Worm (Caenorhabditis elegans) whole organism, L1 larva: Measurements from ENCODE around the gene gldi-11.
A peak's percentile ranks its signal among the peaks of the same experiment; 100 is the strongest.

ENCODE experiments used
- C04F5.9 ChIP-seq: sonication (generic microtip); optimal IDR thresholded peaks from 2 replicates; lab custom pipeline; 2016; ENCODE audit warnings: missing genetic modification characterization, missing compliant biosample characterization
- C34B4.2 ChIP-seq: sonication (generic microtip); optimal IDR thresholded peaks from 2 replicates; lab custom pipeline; 2017; ENCODE audit warnings: mild to moderate bottlenecking, missing genetic modification characterization, missing compliant biosample characterization
- F16B12.6 ChIP-seq: fragments of 150-350 bp; optimal IDR thresholded peaks from 2 replicates; lab custom pipeline; 2014; ENCODE audit warnings: missing biosample characterization, missing genetic modification characterization
- Y116A8C.19 ChIP-seq: sonication (generic microtip); optimal IDR thresholded peaks from 2 replicates; lab custom pipeline; 2016; ENCODE audit warnings: missing compliant biosample characterization, missing genetic modification characterization, borderline replicate concordance
- aha-1 ChIP-seq: fragments of 150-350 bp; optimal IDR thresholded peaks from 2 replicates; lab custom pipeline; 2014; ENCODE audit warnings: missing biosample characterization, missing genetic modification characterization
- alr-1 ChIP-seq: fragments of 200-800 bp; sonication (Bioruptor generic); optimal IDR thresholded peaks from 2 replicates; lab custom pipeline; 2018; ENCODE audit warnings: borderline replicate concordance, mild to moderate bottlenecking, missing genetic modification characterization, missing compliant biosample characterization
- aly-2 ChIP-seq: fragments of 150-350 bp; optimal IDR thresholded peaks from 2 replicates; lab custom pipeline; 2014; ENCODE audit warnings: missing biosample characterization, missing genetic modification characterization
- ceh-63 ChIP-seq: fragments of 200-800 bp; sonication (Bioruptor generic); optimal IDR thresholded peaks from 2 replicates; lab custom pipeline; 2018; ENCODE audit warnings: mild to moderate bottlenecking, missing genetic modification characterization, missing compliant biosample characterization
- ceh-82 ChIP-seq, 3 experiments: fragments of 150-350 bp in 1 of 3; sonication (generic microtip) in 2 of 3; optimal IDR thresholded peaks; 2 replicates each; lab custom pipeline; 2014 to 2017; ENCODE audit warnings: missing biosample characterization in 3 of 3, missing genetic modification characterization in 3 of 3
- ceh-88 ChIP-seq: fragments of 200-800 bp; sonication (Bioruptor generic); IDR thresholded peaks from 2 replicates; pipeline ENCODE4 v1.3.6; 2022; ENCODE audit warnings: missing genetic modification characterization, missing compliant biosample characterization
- ceh-90 ChIP-seq: sonication (generic microtip); optimal IDR thresholded peaks from 2 replicates; lab custom pipeline; 2016; ENCODE audit warnings: missing genetic modification characterization, missing compliant biosample characterization
- ces-1 ChIP-seq: fragments of 150-350 bp; optimal IDR thresholded peaks from 2 replicates; lab custom pipeline; 2014; ENCODE audit warnings: missing biosample characterization, missing genetic modification reagents, missing genetic modification characterization
- dpl-1 ChIP-seq, 3 experiments: fragments of 150-350 bp in 2 of 3; sonication (generic microtip) in 1 of 3; optimal IDR thresholded peaks; 2 replicates each; lab custom pipeline; 2014 to 2017; ENCODE audit warnings: missing biosample characterization in 3 of 3, missing genetic modification characterization in 3 of 3, missing genetic modification reagents in 3 of 3
- efl-1 ChIP-seq, 4 experiments: fragments of 150-350 bp; optimal IDR thresholded peaks in 3 of 4; peaks in 1 of 4; 1 replicate in 1 of 4; 2 replicates in 3 of 4; lab custom pipeline; 2014; ENCODE audit warnings: missing biosample characterization in 2 of 4, missing genetic modification characterization in 2 of 4, missing genetic modification reagents in 2 of 4
- efl-3 ChIP-seq: fragments of 200-800 bp; sonication (Bioruptor generic); optimal IDR thresholded peaks from 2 replicates; lab custom pipeline; 2018; ENCODE audit warnings: mild to moderate bottlenecking, missing genetic modification characterization, missing compliant biosample characterization
- elt-2 ChIP-seq: sonication (generic microtip); optimal IDR thresholded peaks from 2 replicates; lab custom pipeline; 2016; ENCODE audit warnings: missing genetic modification characterization, mild to moderate bottlenecking, inconsistent platforms, missing compliant biosample characterization, missing genetic modification reagents
- elt-3 ChIP-seq, 6 experiments: fragments of 150-350 bp in 1 of 6; sonication (generic microtip); optimal IDR thresholded peaks; 2 replicates each; lab custom pipeline; 2017 to 2018; ENCODE audit warnings: missing biosample characterization in 6 of 6, missing genetic modification characterization in 6 of 6, inconsistent platforms in 1 of 6
- ets-5 ChIP-seq: fragments of 200-800 bp; sonication (Bioruptor generic); IDR thresholded peaks from 2 replicates; pipeline ENCODE4 v1.3.6; 2022; ENCODE audit warnings: missing genetic modification characterization, missing compliant biosample characterization
- fkh-10 ChIP-seq: sonication (generic microtip); optimal IDR thresholded peaks from 2 replicates; lab custom pipeline; 2017; ENCODE audit warnings: missing biosample characterization, missing genetic modification reagents, missing genetic modification characterization
- fkh-8 ChIP-seq: sonication (generic microtip); optimal IDR thresholded peaks from 2 replicates; lab custom pipeline; 2016; ENCODE audit warnings: mild to moderate bottlenecking, missing genetic modification characterization, missing compliant biosample characterization
- fos-1 ChIP-seq: fragments of 150-350 bp; optimal IDR thresholded peaks from 2 replicates; lab custom pipeline; 2014; ENCODE audit warnings: missing biosample characterization, missing genetic modification characterization
- grh-1 ChIP-seq: fragments of 200-800 bp; sonication (Bioruptor generic); IDR thresholded peaks from 2 replicates; pipeline ENCODE4 v1.3.6; 2022; ENCODE audit warnings: missing genetic modification reagents, missing genetic modification characterization, missing compliant biosample characterization
- irx-1 ChIP-seq: sonication (generic microtip); optimal IDR thresholded peaks from 2 replicates; lab custom pipeline; 2016; ENCODE audit warnings: missing genetic modification characterization, missing compliant biosample characterization
- isw-1 ChIP-seq: fragments of 200-800 bp; sonication (Bioruptor generic); IDR thresholded peaks from 2 replicates; pipeline ENCODE4 v1.3.6; 2022; ENCODE audit warnings: missing genetic modification characterization, missing compliant biosample characterization
- lin-13 ChIP-seq: fragments of 150-350 bp; optimal IDR thresholded peaks from 2 replicates; lab custom pipeline; 2014; ENCODE audit warnings: missing biosample characterization, missing genetic modification reagents, missing genetic modification characterization
- lir-3 ChIP-seq: sonication (generic microtip); optimal IDR thresholded peaks from 2 replicates; lab custom pipeline; 2016; ENCODE audit warnings: mild to moderate bottlenecking, missing genetic modification characterization, moderate library complexity, missing compliant biosample characterization; ENCODE audit not compliant: poor library complexity
- lsy-2 ChIP-seq, 2 experiments: fragments of 150-350 bp; optimal IDR thresholded peaks; 2 replicates each; lab custom pipeline; 2014; ENCODE audit warnings: missing biosample characterization in 2 of 2, missing genetic modification characterization in 2 of 2
- mdl-1 ChIP-seq, 2 experiments: fragments of 150-350 bp; optimal IDR thresholded peaks; 2 replicates each; lab custom pipeline; 2014 to 2017; ENCODE audit warnings: missing biosample characterization in 2 of 2, missing genetic modification characterization in 2 of 2, inconsistent platforms in 1 of 2
- mef-2 ChIP-seq: fragments of 150-350 bp; optimal IDR thresholded peaks from 2 replicates; lab custom pipeline; 2014; ENCODE audit warnings: missing biosample characterization, missing genetic modification characterization
- mep-1 ChIP-seq: fragments of 150-350 bp; optimal IDR thresholded peaks from 2 replicates; lab custom pipeline; 2014; ENCODE audit warnings: missing biosample characterization, missing genetic modification characterization
- nhr-11 ChIP-seq: fragments of 150-350 bp; optimal IDR thresholded peaks from 2 replicates; lab custom pipeline; 2014; ENCODE audit warnings: missing biosample characterization, missing genetic modification characterization
- nhr-19 ChIP-seq: fragments of 200-800 bp; sonication (Bioruptor generic); conservative IDR thresholded peaks from 2 replicates; pipeline ENCODE4 v1.3.6; 2022; ENCODE audit warnings: missing genetic modification characterization, missing compliant biosample characterization
- nhr-20 ChIP-seq: sonication (generic microtip); optimal IDR thresholded peaks from 2 replicates; lab custom pipeline; 2016; ENCODE audit warnings: mild to moderate bottlenecking, missing genetic modification characterization, missing compliant biosample characterization
- nhr-237 ChIP-seq: fragments of 150-350 bp; optimal IDR thresholded peaks from 2 replicates; lab custom pipeline; 2014; ENCODE audit warnings: missing biosample characterization, missing genetic modification characterization
- nhr-28 ChIP-seq: fragments of 150-350 bp; optimal IDR thresholded peaks from 2 replicates; lab custom pipeline; 2014; ENCODE audit warnings: missing biosample characterization, missing genetic modification characterization
- nhr-71 ChIP-seq: sonication (generic microtip); optimal IDR thresholded peaks from 2 replicates; lab custom pipeline; 2016; ENCODE audit warnings: mild to moderate bottlenecking, missing genetic modification characterization, moderate library complexity, missing compliant biosample characterization
- nhr-76 ChIP-seq: sonication (generic microtip); optimal IDR thresholded peaks from 2 replicates; lab custom pipeline; 2017; ENCODE audit warnings: missing biosample characterization, missing genetic modification characterization
- nhr-77 ChIP-seq: fragments of 150-350 bp; optimal IDR thresholded peaks from 2 replicates; lab custom pipeline; 2014; ENCODE audit warnings: missing biosample characterization, missing genetic modification characterization
- nhr-90 ChIP-seq: sonication (generic microtip); optimal IDR thresholded peaks from 2 replicates; lab custom pipeline; 2016; ENCODE audit warnings: mild to moderate bottlenecking, missing genetic modification characterization, missing compliant biosample characterization; ENCODE audit not compliant: poor library complexity
- pag-3 ChIP-seq: sonication (generic microtip); optimal IDR thresholded peaks from 2 replicates; lab custom pipeline; 2017; ENCODE audit warnings: missing genetic modification characterization, mild to moderate bottlenecking, missing compliant biosample characterization, antibody characterized with exemption, borderline replicate concordance; ENCODE audit not compliant: insufficient read depth
- pax-3 ChIP-seq: fragments of 200-800 bp; sonication (Bioruptor generic); optimal IDR thresholded peaks from 2 replicates; lab custom pipeline; 2018; ENCODE audit warnings: mild to moderate bottlenecking, missing genetic modification characterization, moderate library complexity, missing compliant biosample characterization
- pqm-1 ChIP-seq: sonication (generic microtip); optimal IDR thresholded peaks from 3 replicates; lab custom pipeline; 2017; ENCODE audit warnings: missing biosample characterization, missing genetic modification characterization
- rnt-1 ChIP-seq: sonication (generic microtip); optimal IDR thresholded peaks from 2 replicates; lab custom pipeline; 2016; ENCODE audit warnings: mild to moderate bottlenecking, missing genetic modification characterization, moderate library complexity, missing compliant biosample characterization
- snpc-4 ChIP-seq: fragments of 150-350 bp; optimal IDR thresholded peaks from 2 replicates; lab custom pipeline; 2014; ENCODE audit warnings: missing biosample characterization, missing genetic modification characterization
- sox-4 ChIP-seq: sonication (generic microtip); optimal IDR thresholded peaks from 2 replicates; lab custom pipeline; 2016; ENCODE audit warnings: missing genetic modification characterization, missing compliant biosample characterization
- tbx-2 ChIP-seq: sonication (generic microtip); optimal IDR thresholded peaks from 2 replicates; lab custom pipeline; 2016; ENCODE audit warnings: missing genetic modification characterization, missing compliant biosample characterization
- tlp-1 ChIP-seq: fragments of 150-350 bp; optimal IDR thresholded peaks from 2 replicates; lab custom pipeline; 2014; ENCODE audit warnings: missing biosample characterization, missing genetic modification characterization
- unc-130 ChIP-seq: fragments of 150-350 bp; optimal IDR thresholded peaks from 2 replicates; lab custom pipeline; 2017; ENCODE audit warnings: missing biosample characterization, missing genetic modification characterization, inconsistent platforms
- unc-86 ChIP-seq: sonication (generic microtip); optimal IDR thresholded peaks from 2 replicates; lab custom pipeline; 2016; ENCODE audit warnings: missing genetic modification characterization, missing compliant biosample characterization
- unc-98 ChIP-seq: fragments of 200-800 bp; sonication (Bioruptor generic); IDR thresholded peaks from 2 replicates; pipeline ENCODE4 v1.3.6; 2022; ENCODE audit warnings: missing genetic modification characterization, missing compliant biosample characterization
- xbp-1 ChIP-seq: sonication (generic microtip); optimal IDR thresholded peaks from 2 replicates; lab custom pipeline; 2016; ENCODE audit warnings: missing genetic modification characterization, missing compliant biosample characterization
- ztf-11 ChIP-seq, 2 experiments: sonication (generic microtip); optimal IDR thresholded peaks; 2 replicates each; lab custom pipeline; 2016 to 2017; ENCODE audit warnings: missing genetic modification characterization in 2 of 2, missing biosample characterization in 1 of 2, missing compliant biosample characterization in 1 of 2
- ztf-4 ChIP-seq: fragments of 150-350 bp; optimal IDR thresholded peaks from 2 replicates; lab custom pipeline; 2014; ENCODE audit warnings: missing biosample characterization, missing genetic modification characterization

Gene gldi-11

ce11 chrII:4945695-4946094 lies at the start of gene gldi-11, which contains the start of gene ZK546.2:
Gene gldi-11 (minus strand): TSS chrII:4945789.
Gene ZK546.2 (plus strand): TSS chrII:4946027.
- TF ChIP-seq nhr-71 (tag; lab: Kevin White, UChicago) (no peak), mdl-1 (tag; optimal IDR thresholded peaks at IDR 0.05; lab: Kevin White, UChicago) (no peak), pax-3 (no peak), xbp-1 (tag; lab: Kevin White, UChicago) (no peak), ceh-63 (GFP tag; lab: Kevin White, UChicago) (no peak), unc-130 (tag; lab: Kevin White, UChicago) (no peak), tlp-1 (tag; lab: Kevin White, UChicago) (no peak), F16B12.6 (tag; lab: Kevin White, UChicago) (peak; percentile 11), isw-1 (GFP tag; lab: Robert Waterston, UW) (no peak), nhr-28 (no peak), unc-98 (GFP tag; lab: Robert Waterston, UW) (no peak), pqm-1 (tag; lab: Kevin White, UChicago) (no peak), fkh-10 (GFP tag; lab: Kevin White, UChicago) (no peak), nhr-19 (no peak), lin-13 (no peak), ces-1 (no peak), ets-5 (GFP tag; lab: Robert Waterston, UW) (no peak), elt-2 (peak; percentile 1), pag-3 (tag; lab: Kevin White, UChicago) (no peak), alr-1 (tag; lab: Kevin White, UChicago) (no peak), grh-1 (GFP tag; lab: Robert Waterston, UW) (no peak), nhr-20 (tag; lab: Kevin White, UChicago) (no peak), tbx-2 (no peak), nhr-76 (no peak), elt-3 (tag; optimal IDR thresholded peaks at IDR 0.05; lab: Kevin White, UChicago) (no peak), efl-1 (optimal IDR thresholded peaks at IDR 0.05; lab: Kevin White, UChicago) (no peak), efl-1 (GFP tag; optimal IDR thresholded peaks at IDR 0.05 in 1 of 2; lab: Kevin White, UChicago) (peak in 1 of 2 experiments; percentile 89), ztf-11 (tag; optimal IDR thresholded peaks at IDR 0.05; lab: Kevin White, UChicago) (no peak), nhr-77 (no peak), mef-2 (no peak), C04F5.9 (tag; lab: Kevin White, UChicago) (no peak), Y116A8C.19 (tag; lab: Kevin White, UChicago) (no peak), nhr-11 (tag; lab: Kevin White, UChicago) (no peak), fkh-8 (tag; lab: Kevin White, UChicago) (no peak), aha-1 (no peak), fos-1 (tag; lab: Kevin White, UChicago) (no peak), ceh-88 (GFP tag; lab: Robert Waterston, UW) (no peak), unc-86 (tag; lab: Kevin White, UChicago) (no peak), lsy-2 (tag; optimal IDR thresholded peaks at IDR 0.05; lab: Kevin White, UChicago) (peak in 1 of 2 experiments; percentile 46), lir-3 (tag; lab: Kevin White, UChicago) (no peak), ztf-4 (tag; lab: Kevin White, UChicago) (no peak), aly-2 (tag; lab: Kevin White, UChicago) (no peak), ceh-82 (tag; optimal IDR thresholded peaks at IDR 0.05; lab: Kevin White, UChicago) (no peak), mep-1 (tag; lab: Kevin White, UChicago) (no peak), sox-4 (no peak), ceh-90 (no peak), irx-1 (tag; lab: Kevin White, UChicago) (no peak), snpc-4 (tag; lab: Kevin White, UChicago) (no peak), nhr-90 (tag; lab: Kevin White, UChicago) (peak; percentile 1), efl-3 (GFP tag; lab: Kevin White, UChicago) (no peak), dpl-1 (GFP tag; optimal IDR thresholded peaks at IDR 0.05; lab: Kevin White, UChicago) (peak in 1 of 3 experiments; percentile 14), C34B4.2 (tag; lab: Kevin White, UChicago) (no peak), nhr-237 (tag; lab: Kevin White, UChicago) (no peak), rnt-1 (no peak)
